Fruit fly (Drosophila melanogaster): Measurements from ENCODE around the gene Osi5.

dm6 chr3R:6221681-6222080 is 5.6 kb upstream of the Osi5 start, which contains the start of gene Osi4:
- TF ChIP-seq zf30C (GFP tag; optimal IDR thresholded peaks at IDR 0.05) (no peak), Gug (GFP tag; IDR thresholded peaks at IDR 0.05) (no peak), Hr78 (GFP tag; optimal IDR thresholded peaks at IDR 0.05) (no peak), pros (GFP tag; optimal IDR thresholded peaks at IDR 0.05) (no peak), ind (GFP tag; optimal IDR thresholded peaks at IDR 0.05) (no peak), Sox100B (GFP tag; optimal IDR thresholded peaks at IDR 0.05) (no peak), CG8478 (optimal IDR thresholded peaks at IDR 0.05) (no peak), nau (GFP tag; optimal IDR thresholded peaks at IDR 0.05) (no peak), CG4730 (GFP tag; IDR thresholded peaks at IDR 0.05) (no peak), CG9727 (GFP tag; optimal IDR thresholded peaks at IDR 0.05) (no peak)

Measured in whole organism, embryonic.